Fruit fly (Drosophila melanogaster) whole organism, embryonic: ENCODE data around the gene Cyp4ac3.

ENCODE experiments used
- Antp ChIP-seq: fragments of 200-800 bp; sonication (Bioruptor generic); optimal IDR thresholded peaks from 3 replicates; lab custom pipeline; 2016; ENCODE audit warnings: missing biosample characterization, missing genetic modification characterization
- CG1024 ChIP-seq: fragments of 200-800 bp; sonication (Bioruptor generic); IDR thresholded peaks from 2 replicates; pipeline ENCODE4 v1.3.6; 2022; ENCODE audit warnings: missing biosample characterization, missing genetic modification characterization
- CG10321 ChIP-seq: fragments of 200-800 bp; sonication (Bioruptor generic); IDR thresholded peaks from 2 replicates; pipeline ENCODE4 v1.3.6; 2022; ENCODE audit warnings: missing biosample characterization, missing genetic modification characterization
- CG11456 ChIP-seq: fragments of 200-800 bp; sonication (Bioruptor generic); IDR thresholded peaks from 3 replicates; pipeline ENCODE4 v1.3.6; 2022; ENCODE audit warnings: missing biosample characterization, missing genetic modification characterization
- CG12299 ChIP-seq: fragments of 200-800 bp; sonication (Bioruptor generic); optimal IDR thresholded peaks from 2 replicates; lab custom pipeline; 2018; ENCODE audit warnings: missing biosample characterization, mild to moderate bottlenecking, missing genetic modification characterization
- CG14710 ChIP-seq: fragments of 200-800 bp; sonication (Bioruptor generic); optimal IDR thresholded peaks from 3 replicates; lab custom pipeline; 2019; ENCODE audit warnings: missing biosample characterization, mild to moderate bottlenecking, missing genetic modification characterization, moderate library complexity
- CG1529 ChIP-seq: fragments of 200-800 bp; sonication (Bioruptor generic); optimal IDR thresholded peaks from 3 replicates; lab custom pipeline; 2018; ENCODE audit warnings: missing biosample characterization, missing genetic modification characterization
- CG17328 ChIP-seq: fragments of 200-800 bp; sonication (Bioruptor generic); IDR thresholded peaks from 2 replicates; pipeline ENCODE4 v1.3.6; 2022; ENCODE audit warnings: missing biosample characterization, missing genetic modification characterization
- CG17359 ChIP-seq: fragments of 200-800 bp; sonication (Bioruptor generic); optimal IDR thresholded peaks from 3 replicates; lab custom pipeline; 2018; ENCODE audit warnings: missing biosample characterization, mild to moderate bottlenecking, missing genetic modification characterization, moderate library complexity
- CG17385 ChIP-seq: fragments of 200-800 bp; sonication (Bioruptor generic); optimal IDR thresholded peaks from 3 replicates; lab custom pipeline; 2018; ENCODE audit warnings: missing biosample characterization, mild to moderate bottlenecking, missing genetic modification characterization
- CG17912 ChIP-seq: fragments of 200-800 bp; sonication (Bioruptor generic); optimal IDR thresholded peaks from 2 replicates; lab custom pipeline; 2018; ENCODE audit warnings: missing biosample characterization, mild to moderate bottlenecking, missing genetic modification characterization
- CG18599 ChIP-seq: fragments of 200-800 bp; sonication (Bioruptor generic); optimal IDR thresholded peaks from 3 replicates; lab custom pipeline; 2017; ENCODE audit warnings: missing biosample characterization, missing genetic modification characterization, mild to moderate bottlenecking, moderate library complexity, missing genetic modification reagents
- CG2129 ChIP-seq: fragments of 200-800 bp; sonication (Bioruptor generic); IDR thresholded peaks from 2 replicates; pipeline ENCODE4 v1.3.6; 2022; ENCODE audit warnings: missing biosample characterization, missing genetic modification characterization; ENCODE audit not compliant: partially characterized antibody
- CG2199 ChIP-seq: fragments of 200-800 bp; sonication (Bioruptor generic); IDR thresholded peaks from 3 replicates; pipeline ENCODE4 v1.3.6; 2022; ENCODE audit warnings: missing biosample characterization, missing genetic modification characterization
- CG2875 ChIP-seq: fragments of 200-800 bp; sonication (Bioruptor generic); optimal IDR thresholded peaks from 2 replicates; lab custom pipeline; 2017; ENCODE audit warnings: missing biosample characterization, mild to moderate bottlenecking, missing genetic modification characterization, missing genetic modification reagents
- CG7745 ChIP-seq: fragments of 200-800 bp; sonication (Bioruptor generic); optimal IDR thresholded peaks from 2 replicates; lab custom pipeline; 2018; ENCODE audit warnings: missing biosample characterization, mild to moderate bottlenecking, missing genetic modification characterization, moderate library complexity
- CG7839 ChIP-seq: fragments of 200-800 bp; sonication (Bioruptor generic); optimal IDR thresholded peaks from 3 replicates; lab custom pipeline; 2018; ENCODE audit warnings: missing biosample characterization, mild to moderate bottlenecking, missing genetic modification characterization, moderate library complexity
- CG8359 ChIP-seq: fragments of 200-800 bp; sonication (Bioruptor generic); optimal IDR thresholded peaks from 2 replicates; lab custom pipeline; 2017; ENCODE audit warnings: missing biosample characterization, mild to moderate bottlenecking, missing genetic modification characterization, borderline replicate concordance
- CG8924 ChIP-seq: fragments of 200-800 bp; optimal IDR thresholded peaks from 3 replicates; lab custom pipeline; 2019; ENCODE audit warnings: missing biosample characterization, mild to moderate bottlenecking, missing genetic modification characterization, moderate library complexity
- CG9876 ChIP-seq: fragments of 200-800 bp; sonication (Bioruptor generic); optimal IDR thresholded peaks from 2 replicates; lab custom pipeline; 2016; ENCODE audit warnings: missing biosample characterization, missing genetic modification characterization
- Fer1 ChIP-seq: fragments of 200-800 bp; sonication (Bioruptor generic); optimal IDR thresholded peaks from 2 replicates; lab custom pipeline; 2017; ENCODE audit warnings: missing biosample characterization, mild to moderate bottlenecking, missing genetic modification characterization
- Fer3 ChIP-seq: fragments of 200-800 bp; sonication (Bioruptor generic); optimal IDR thresholded peaks from 2 replicates; lab custom pipeline; 2018; ENCODE audit warnings: missing biosample characterization, mild to moderate bottlenecking, missing genetic modification characterization, moderate library complexity
- HLH3B ChIP-seq: fragments of 200-800 bp; sonication (Bioruptor generic); IDR thresholded peaks from 2 replicates; pipeline ENCODE4 v1.3.6; 2022; ENCODE audit warnings: missing biosample characterization, missing genetic modification characterization
- Hey ChIP-seq: fragments of 200-800 bp; sonication (Bioruptor generic); optimal IDR thresholded peaks from 3 replicates; lab custom pipeline; 2018; ENCODE audit warnings: missing biosample characterization, mild to moderate bottlenecking, missing genetic modification characterization
- Jarid2 ChIP-seq: fragments of 200-800 bp; sonication (Bioruptor generic); optimal IDR thresholded peaks from 3 replicates; lab custom pipeline; 2017; ENCODE audit warnings: mild to moderate bottlenecking, missing biosample characterization, missing genetic modification reagents, missing genetic modification characterization
- Mrtf ChIP-seq: fragments of 200-800 bp; sonication (Bioruptor generic); IDR thresholded peaks from 3 replicates; pipeline ENCODE4 v1.3.6; 2022; ENCODE audit warnings: missing biosample characterization, missing genetic modification characterization
- Neu2 ChIP-seq: fragments of 200-800 bp; sonication (Bioruptor generic); optimal IDR thresholded peaks from 3 replicates; lab custom pipeline; 2016; ENCODE audit warnings: missing biosample characterization, missing genetic modification characterization, borderline replicate concordance
- Sin3A ChIP-seq: fragments of >200 bp; optimal IDR thresholded peaks from 2 replicates; lab custom pipeline; 2018
- Sry-β ChIP-seq: fragments of 200-800 bp; sonication (Bioruptor generic); optimal IDR thresholded peaks from 2 replicates; lab custom pipeline; 2018; ENCODE audit warnings: missing biosample characterization, mild to moderate bottlenecking, missing genetic modification characterization, moderate library complexity
- Vsx1 ChIP-seq: fragments of 200-800 bp; sonication (Bioruptor generic); optimal IDR thresholded peaks from 2 replicates; lab custom pipeline; 2017; ENCODE audit warnings: missing biosample characterization, mild to moderate bottlenecking, missing genetic modification characterization, missing genetic modification reagents
- caup ChIP-seq: fragments of 200-800 bp; sonication (Bioruptor generic); optimal IDR thresholded peaks from 3 replicates; lab custom pipeline; 2017; ENCODE audit warnings: missing biosample characterization, mild to moderate bottlenecking, missing genetic modification characterization, moderate library complexity; ENCODE audit not compliant: severe bottlenecking
- ci ChIP-seq: fragments of 200-800 bp; sonication (Bioruptor generic); IDR thresholded peaks from 3 replicates; pipeline ENCODE4 v1.3.6; 2022; ENCODE audit warnings: missing biosample characterization, missing genetic modification characterization
- corto ChIP-seq: fragments of 200-800 bp; sonication (Bioruptor generic); optimal IDR thresholded peaks from 2 replicates; lab custom pipeline; 2016; ENCODE audit warnings: missing biosample characterization, mild to moderate bottlenecking, missing genetic modification characterization, moderate library complexity
- cwo ChIP-seq: fragments of 200-800 bp; sonication (Bioruptor generic); optimal IDR thresholded peaks from 3 replicates; lab custom pipeline; 2017; ENCODE audit warnings: missing biosample characterization, missing genetic modification characterization, mild to moderate bottlenecking, moderate library complexity, missing genetic modification reagents
- dpn ChIP-seq, 2 experiments: fragments of 200-800 bp; sonication (Bioruptor generic); optimal IDR thresholded peaks; 3 replicates each; lab custom pipeline; 2016; ENCODE audit warnings: missing biosample characterization in 2 of 2, missing genetic modification characterization in 2 of 2
- gce ChIP-seq: fragments of 200-800 bp; sonication (Bioruptor generic); IDR thresholded peaks from 3 replicates; pipeline ENCODE4 v1.3.6; 2022; ENCODE audit warnings: missing biosample characterization, missing genetic modification characterization
- gfzf ChIP-seq: fragments of 200-800 bp; sonication (Bioruptor generic); optimal IDR thresholded peaks from 2 replicates; lab custom pipeline; 2016; ENCODE audit warnings: missing biosample characterization, mild to moderate bottlenecking, missing genetic modification characterization, moderate library complexity
- grau ChIP-seq: fragments of 200-800 bp; optimal IDR thresholded peaks from 3 replicates; lab custom pipeline; 2019; ENCODE audit warnings: missing biosample characterization, mild to moderate bottlenecking, missing genetic modification characterization, moderate library complexity
- kah ChIP-seq: fragments of 200-800 bp; sonication (Bioruptor generic); optimal IDR thresholded peaks from 2 replicates; lab custom pipeline; 2018; ENCODE audit warnings: missing biosample characterization, mild to moderate bottlenecking, missing genetic modification characterization
- lab ChIP-seq: fragments of 200-800 bp; sonication (Bioruptor generic); optimal IDR thresholded peaks from 3 replicates; lab custom pipeline; 2017; ENCODE audit warnings: missing biosample characterization, missing genetic modification characterization, mild to moderate bottlenecking, moderate library complexity, missing genetic modification reagents
- lilli ChIP-seq: fragments of 200-800 bp; sonication (Bioruptor generic); optimal IDR thresholded peaks from 3 replicates; lab custom pipeline; 2016; ENCODE audit warnings: missing biosample characterization, missing genetic modification characterization
- luna ChIP-seq: fragments of 200-800 bp; sonication (Bioruptor generic); optimal IDR thresholded peaks from 2 replicates; lab custom pipeline; 2016; ENCODE audit warnings: missing biosample characterization, missing genetic modification characterization
- nmo ChIP-seq: fragments of 200-800 bp; sonication (Bioruptor generic); optimal IDR thresholded peaks from 2 replicates; lab custom pipeline; 2018; ENCODE audit warnings: missing biosample characterization, mild to moderate bottlenecking, missing genetic modification characterization, moderate library complexity
- pan ChIP-seq, 4 experiments: fragments of >200 bp in 3 of 4; fragments of 200-800 bp in 1 of 4; sonication (Bioruptor generic) in 1 of 4; optimal IDR thresholded peaks in 3 of 4; IDR thresholded peaks in 1 of 4; 2 replicates each; pipeline versions ENCODE4 v1.3.6 to Lab custom; 2017 to 2022; ENCODE audit warnings: missing biosample characterization in 2 of 4, missing genetic modification characterization in 2 of 4, mixed read lengths in 1 of 4
- pita ChIP-seq: fragments of 200-800 bp; sonication (Bioruptor generic); optimal IDR thresholded peaks from 2 replicates; lab custom pipeline; 2017; ENCODE audit warnings: missing biosample characterization, mild to moderate bottlenecking, missing genetic modification characterization
- prd ChIP-seq, 3 experiments: fragments of >200 bp in 2 of 3; fragments of 200-800 bp in 1 of 3; sonication (Bioruptor generic) in 1 of 3; optimal IDR thresholded peaks in 2 of 3; IDR thresholded peaks in 1 of 3; 2 replicates in 2 of 3; 3 replicates in 1 of 3; pipeline versions ENCODE4 v1.3.6 to Lab custom; 2017 to 2022; ENCODE audit warnings: missing biosample characterization in 1 of 3, missing genetic modification characterization in 1 of 3
- ttk ChIP-seq: fragments of 200-800 bp; sonication (Bioruptor generic); IDR thresholded peaks from 2 replicates; pipeline ENCODE4 v2.1.2; 2022; ENCODE audit warnings: missing biosample characterization, missing genetic modification characterization
- wek ChIP-seq: fragments of 200-800 bp; sonication (Bioruptor generic); optimal IDR thresholded peaks from 3 replicates; lab custom pipeline; 2018; ENCODE audit warnings: missing biosample characterization, mild to moderate bottlenecking, missing genetic modification characterization, moderate library complexity

The Cyp4ac3 gene

DNA sequence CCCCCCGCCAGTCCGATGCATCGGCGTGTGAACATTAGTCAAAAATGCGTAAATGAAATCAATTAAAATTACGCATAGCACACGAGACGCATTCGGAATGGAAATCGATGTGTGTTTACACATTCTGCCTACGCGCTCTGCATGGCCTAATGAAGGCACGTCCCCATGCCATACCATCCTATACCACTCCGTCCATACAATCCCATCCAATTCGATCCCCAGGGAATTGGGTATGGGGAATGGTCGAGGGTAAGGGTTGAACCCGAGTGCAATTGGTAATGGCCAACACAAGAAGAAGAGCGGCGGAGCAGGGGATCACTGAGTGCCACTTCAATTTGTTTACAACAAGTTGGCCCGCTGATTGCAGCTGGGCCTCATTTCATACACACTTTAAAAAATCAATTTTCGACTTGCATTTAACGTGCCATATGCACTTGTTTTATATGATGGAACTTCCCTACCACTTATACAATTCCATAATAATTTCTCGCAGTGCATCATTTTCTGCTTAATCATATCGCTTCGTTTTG, 22.9 kb upstream of the Cyp4ac3 start (continued):
- TF ChIP-seq prd (optimal IDR thresholded peaks at IDR 0.05; lab: Kevin White, UChicago) (no peak), prd (GFP tag; IDR thresholded peaks at IDR 0.05; lab: Robert Waterston, UW) (peak; percentile 52; the same call in 2 of the 3 replicates), Sin3A (no peak), HLH3B (GFP tag; lab: Robert Waterston, UW) (0 out of 2 replicates have a peak, but pooled peaks have one; percentile 33), CG2875 (GFP tag; lab: Kevin White, UChicago) (peak; percentile 19), grau (tag; lab: Kevin White, UChicago) (peak; percentile 25), Fer1 (no peak), Sry-β (GFP tag; lab: Kevin White, UChicago) (no peak), Fer3 (no peak), CG2129 (no peak), CG14710 (tag; lab: Kevin White, UChicago) (peak; percentile 54), lilli (GFP tag; lab: Kevin White, UChicago) (no peak), luna (GFP tag; lab: Kevin White, UChicago) (no peak), Antp (GFP tag; lab: Kevin White, UChicago) (peak; percentile 7), kah (GFP tag; lab: Kevin White, UChicago) (peak; percentile 42), nmo (GFP tag; lab: Kevin White, UChicago) (peak; percentile 26), CG17359 (tag; lab: Kevin White, UChicago) (peak; percentile 57), ttk (GFP tag; lab: Robert Waterston, UW) (no peak), CG17385 (GFP tag; lab: Kevin White, UChicago) (peak; percentile 60), Neu2 (no peak), CG1529 (peak; percentile 23), ci (GFP tag; lab: Robert Waterston, UW) (peak; percentile 79), gce (GFP tag; lab: Robert Waterston, UW) (0 out of 3 replicates have a peak, but pooled peaks have one; percentile 47), CG17328 (GFP tag; lab: Robert Waterston, UW) (peak; percentile 68), CG1024 (GFP tag; lab: Robert Waterston, UW) (0 out of 2 replicates have a peak, but pooled peaks have one; percentile 30), CG11456 (GFP tag; lab: Robert Waterston, UW) (no peak), Mrtf (no peak), pita (GFP tag; lab: Kevin White, UChicago) (no peak), CG12299 (tag; lab: Kevin White, UChicago) (no peak), CG2199 (peak; percentile 80; the same call in 2 of the 3 replicates), lab (GFP tag; lab: Kevin White, UChicago) (peak; percentile 13), CG10321 (GFP tag; lab: Robert Waterston, UW) (no peak), CG7745 (tag; lab: Kevin White, UChicago) (no peak), corto (no peak), Vsx1 (GFP tag; lab: Kevin White, UChicago) (no peak), CG18599 (GFP tag; lab: Kevin White, UChicago) (no peak), pan (optimal IDR thresholded peaks at IDR 0.05; lab: Kevin White, UChicago) (no peak), pan (GFP tag; optimal IDR thresholded peaks at IDR 0.05 in 1 of 2, IDR thresholded peaks at IDR 0.05 in 1 of 2) (peak in 1 of 2 experiments; percentile 9), caup (GFP tag; lab: Kevin White, UChicago) (no peak), CG8359 (GFP tag; lab: Kevin White, UChicago) (peak; percentile 55), dpn (GFP tag; optimal IDR thresholded peaks at IDR 0.05; lab: Kevin White, UChicago) (peak; percentile 32 to 45), CG7839 (tag; lab: Kevin White, UChicago) (peak; percentile 29), CG8924 (tag; lab: Kevin White, UChicago) (peak; percentile 48), CG9876 (GFP tag; lab: Kevin White, UChicago) (no peak), wek (peak; percentile 7), Jarid2 (GFP tag; lab: Kevin White, UChicago) (no peak), CG17912 (GFP tag; lab: Kevin White, UChicago) (no peak), Hey (tag; lab: Kevin White, UChicago) (no peak), cwo (GFP tag; lab: Kevin White, UChicago) (no peak), gfzf (GFP tag; lab: Kevin White, UChicago) (no peak)
